Fruit fly (Drosophila melanogaster): ENCODE measurements around the gene CG2938.

CG2938 gene

dm6 chrX:3948889-3949288 lies 12.6 kb upstream of the CG2938 start, which contains the start of gene Vap33 (continued):
- TF ChIP-seq twi (tag; optimal IDR thresholded peaks at IDR 0.05) = no peak
- TF ChIP-seq ash1 (GFP tag; optimal IDR thresholded peaks at IDR 0.05) = no peak
- TF ChIP-seq Bteb2 (GFP tag; optimal IDR thresholded peaks at IDR 0.05) = no peak
- no peak for TF ChIP-seq Aef1 (GFP tag; IDR thresholded peaks at IDR 0.05)
- TF ChIP-seq sr (GFP tag; IDR thresholded peaks at IDR 0.05) = no peak
- no peak for TF ChIP-seq CG7745 (tag; optimal IDR thresholded peaks at IDR 0.05)
- no peak for TF ChIP-seq CrebB (tag; optimal IDR thresholded peaks at IDR 0.05)
- peak; percentile 61; the same call in 1 of the 2 replicates for TF ChIP-seq CG42726 (GFP tag; IDR thresholded peaks at IDR 0.05; ENCODE audit: partially characterized antibody)
- TF ChIP-seq h (optimal IDR thresholded peaks at IDR 0.05) = no peak
- TF ChIP-seq CG2129 (GFP tag; IDR thresholded peaks at IDR 0.05; ENCODE audit: partially characterized antibody) = peak; percentile 82
- TF ChIP-seq CG1024 (GFP tag; IDR thresholded peaks at IDR 0.05) = no peak
- TF ChIP-seq sens-2 (GFP tag; IDR thresholded peaks at IDR 0.05) = no peak
- peak; percentile 90 for TF ChIP-seq unc-4 (GFP tag; IDR thresholded peaks at IDR 0.05; ENCODE audit: partially characterized antibody)
- TF ChIP-seq CG11695 (GFP tag; IDR thresholded peaks at IDR 0.05) = no peak
- TF ChIP-seq mam (GFP tag; optimal IDR thresholded peaks at IDR 0.05) = no peak
- TF ChIP-seq lbe (GFP tag; optimal IDR thresholded peaks at IDR 0.05) = no peak
- TF ChIP-seq Dip2 (GFP tag; IDR thresholded peaks at IDR 0.05) = no peak
- TF ChIP-seq BEAF-32 (GFP tag; optimal IDR thresholded peaks at IDR 0.05) = peak; percentile 78
- no peak for TF ChIP-seq wdn (GFP tag; IDR thresholded peaks at IDR 0.05)
- no peak for TF ChIP-seq tio (GFP tag; optimal IDR thresholded peaks at IDR 0.05)
- TF ChIP-seq Lim3 (GFP tag; IDR thresholded peaks at IDR 0.05) = no peak
- TF ChIP-seq CG4360 (GFP tag; IDR thresholded peaks at IDR 0.05) = no peak
- TF ChIP-seq Nf-YB (GFP tag; optimal IDR thresholded peaks at IDR 0.05) = no peak
- TF ChIP-seq CG11456 (GFP tag; IDR thresholded peaks at IDR 0.05) = no peak
- no peak for TF ChIP-seq cato (GFP tag; optimal IDR thresholded peaks at IDR 0.05; ENCODE audit: borderline replicate concordance)
- TF ChIP-seq CG10209 (GFP tag; optimal IDR thresholded peaks at IDR 0.05) = no peak
- TF ChIP-seq lab (GFP tag; optimal IDR thresholded peaks at IDR 0.05) = no peak
- no peak for TF ChIP-seq CG7928 (GFP tag; optimal IDR thresholded peaks at IDR 0.05)
- no peak for TF ChIP-seq Asciz (GFP tag; optimal IDR thresholded peaks at IDR 0.05)
- TF ChIP-seq CG12769 (tag; optimal IDR thresholded peaks at IDR 0.05) = no peak
- TF ChIP-seq toy (GFP tag; IDR thresholded peaks at IDR 0.05) = no peak
- no peak for TF ChIP-seq Optix (GFP tag; IDR thresholded peaks at IDR 0.05)
- peak; percentile 50 for TF ChIP-seq MBD-R2 (GFP tag; IDR thresholded peaks at IDR 0.05)
- no peak for TF ChIP-seq CG15011 (GFP tag; optimal IDR thresholded peaks at IDR 0.05)
- no peak for TF ChIP-seq nmo (GFP tag; optimal IDR thresholded peaks at IDR 0.05)
- no peak for TF ChIP-seq Spps (tag; optimal IDR thresholded peaks at IDR 0.05)
- TF ChIP-seq Myb (GFP tag; optimal IDR thresholded peaks at IDR 0.05) = no peak
- peak; percentile 86 for TF ChIP-seq hbn (GFP tag; IDR thresholded peaks at IDR 0.05; ENCODE audit: partially characterized antibody)
- no peak for TF ChIP-seq cwo (GFP tag; optimal IDR thresholded peaks at IDR 0.05)
- TF ChIP-seq Doc2 (GFP tag; IDR thresholded peaks at IDR 0.05) = no peak
- TF ChIP-seq CG8765 (GFP tag; IDR thresholded peaks at IDR 0.05) = no peak
- no peak for TF ChIP-seq esg (GFP tag; conservative IDR thresholded peaks at IDR 0.05)
- TF ChIP-seq bab2 (GFP tag; optimal IDR thresholded peaks at IDR 0.05) = no peak
- no peak for TF ChIP-seq Max (GFP tag; optimal IDR thresholded peaks at IDR 0.05)
- TF ChIP-seq dimm (GFP tag; IDR thresholded peaks at IDR 0.05) = no peak
- TF ChIP-seq sd (tag; optimal IDR thresholded peaks at IDR 0.05) = no peak
- TF ChIP-seq CG16813 (GFP tag; IDR thresholded peaks at IDR 0.05; ENCODE audit: partially characterized antibody) = peak; percentile 92
- TF ChIP-seq caup (GFP tag; optimal IDR thresholded peaks at IDR 0.05; ENCODE audit: severe bottlenecking) = no peak
- no peak for TF ChIP-seq CoRest (tag; optimal IDR thresholded peaks at IDR 0.05)
- TF ChIP-seq Dip3 (GFP tag; optimal IDR thresholded peaks at IDR 0.05) = no peak
- TF ChIP-seq lmd (GFP tag; IDR thresholded peaks at IDR 0.05) = no peak
- peak; percentile 94 for TF ChIP-seq Scr (GFP tag; IDR thresholded peaks at IDR 0.05; ENCODE audit: partially characterized antibody)

All from whole organism, embryonic.